Worm (Caenorhabditis elegans) whole organism, midembryonic: ENCODE results near the gene mog-4.
A peak's percentile ranks its signal among the peaks of the same experiment; 100 is the strongest.

ENCODE experiments used
- T22C8.4 ChIP-seq: fragments of 200-800 bp; sonication (Bioruptor generic); IDR thresholded peaks from 2 replicates; pipeline ENCODE4 v1.3.6; 2022; ENCODE audit warnings: missing genetic modification characterization, missing compliant biosample characterization
- cog-1 ChIP-seq: sonication (generic microtip); optimal IDR thresholded peaks from 2 replicates; lab custom pipeline; 2016; ENCODE audit warnings: missing genetic modification characterization, missing compliant biosample characterization
- flt-1 ChIP-seq: fragments of 200-800 bp; sonication (Bioruptor generic); IDR thresholded peaks from 2 replicates; pipeline ENCODE4 v1.3.6; 2022; ENCODE audit warnings: missing genetic modification characterization, missing compliant biosample characterization
- klf-2 ChIP-seq: fragments of 200-800 bp; sonication (Bioruptor generic); conservative IDR thresholded peaks from 2 replicates; pipeline ENCODE4 v1.3.6; 2022; ENCODE audit warnings: missing genetic modification reagents, missing genetic modification characterization, missing compliant biosample characterization
- med-1 ChIP-seq: sonication (generic microtip); optimal IDR thresholded peaks from 2 replicates; lab custom pipeline; 2017; ENCODE audit warnings: missing genetic modification characterization, mild to moderate bottlenecking, missing compliant biosample characterization, antibody characterized with exemption, missing genetic modification reagents; ENCODE audit not compliant: insufficient read depth
- ref-1 ChIP-seq: fragments of 200-800 bp; sonication (Bioruptor generic); conservative IDR thresholded peaks from 2 replicates; pipeline ENCODE4 v1.3.6; 2022; ENCODE audit warnings: missing genetic modification reagents, missing genetic modification characterization, missing compliant biosample characterization
- tab-1 ChIP-seq: fragments of 200-800 bp; sonication (Bioruptor generic); IDR thresholded peaks from 2 replicates; pipeline ENCODE4 v1.3.6; 2022; ENCODE audit warnings: missing genetic modification characterization, missing compliant biosample characterization
- ztf-23 ChIP-seq: fragments of 200-800 bp; sonication (Bioruptor generic); IDR thresholded peaks from 2 replicates; pipeline ENCODE4 v1.3.6; 2022; ENCODE audit warnings: missing genetic modification reagents, missing genetic modification characterization, missing compliant biosample characterization
- ztf-29 ChIP-seq: fragments of 200-800 bp; sonication (Bioruptor generic); IDR thresholded peaks from 2 replicates; pipeline ENCODE4 v1.3.6; 2022; ENCODE audit warnings: missing genetic modification reagents, missing genetic modification characterization, missing compliant biosample characterization

The mog-4 gene

DNA sequence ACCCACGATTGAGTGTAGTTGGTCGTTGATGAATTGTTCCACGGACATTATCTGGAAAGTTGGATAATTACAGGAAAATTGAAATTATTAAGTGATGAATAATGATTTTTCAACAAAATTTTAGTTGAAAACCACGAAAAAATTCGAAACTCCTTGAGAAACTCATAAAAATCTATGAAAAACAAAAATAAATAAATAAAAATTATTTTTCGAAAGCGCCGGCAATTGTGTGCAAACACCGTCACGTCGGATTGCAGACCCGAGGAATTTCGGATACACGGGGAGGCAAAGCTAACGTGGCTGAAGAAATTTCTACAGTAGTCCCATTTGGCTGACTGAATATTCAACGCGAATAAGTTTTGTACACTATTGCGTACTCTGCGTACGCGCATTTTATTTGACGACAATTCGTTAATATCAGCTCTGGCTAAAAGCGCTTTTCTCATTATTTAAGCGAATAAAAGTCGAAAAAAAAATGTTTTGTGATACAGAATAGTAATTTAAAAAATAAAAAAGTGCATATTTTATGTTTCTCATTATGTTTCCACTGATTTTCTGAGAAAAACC is at the start of gene mog-4:
mog-4 (minus strand) TSS at position 51 of the 567 bp plus-strand sequence.
- TF ChIP-seq cog-1 (tag; lab: Kevin White, UChicago) (peak; percentile 61), klf-2 (GFP tag; lab: Robert Waterston, UW) (peak; percentile 79), ztf-23 (GFP tag; lab: Robert Waterston, UW) (peak; percentile 92), flt-1 (GFP tag; lab: Robert Waterston, UW) (peak; percentile 91), ztf-29 (GFP tag; lab: Robert Waterston, UW) (peak; percentile 74)

ce11 chrII:14610492-14611142 is 49.2 kb upstream of the mog-4 start:
- no peak for TF ChIP-seq cog-1 (tag; lab: Kevin White, UChicago)

ce11 chrII:14609297-14609937 is 48.0 kb upstream of the mog-4 start:
- TF ChIP-seq cog-1 (tag; lab: Kevin White, UChicago) (no peak), T22C8.4 (GFP tag; lab: Robert Waterston, UW) (no peak), ztf-23 (GFP tag; lab: Robert Waterston, UW) (no peak), tab-1 (no peak), flt-1 (GFP tag; lab: Robert Waterston, UW) (no peak), ref-1 (no peak), ztf-29 (GFP tag; lab: Robert Waterston, UW) (no peak), klf-2 (GFP tag; lab: Robert Waterston, UW) (no peak), med-1 (no peak)

- no peak for TF ChIP-seq klf-2 (GFP tag; lab: Robert Waterston, UW)
- no peak for TF ChIP-seq ref-1
- TF ChIP-seq med-1, result no peak
- TF ChIP-seq T22C8.4 (GFP tag; lab: Robert Waterston, UW), result no peak
- TF ChIP-seq ztf-29 (GFP tag; lab: Robert Waterston, UW), result no peak
- no peak for TF ChIP-seq flt-1 (GFP tag; lab: Robert Waterston, UW)
- no peak for TF ChIP-seq tab-1
- no peak for TF ChIP-seq cog-1 (tag; lab: Kevin White, UChicago)
Observed at ce11 chrII:14608508-14608907, 47.1 kb upstream of the mog-4 start.

ce11 chrII:14606172-14606571 is 44.8 kb upstream of the mog-4 start, which contains the start of gene arl-3:
arl-3 (plus strand) TSS chrII:14606472.
- TF ChIP-seq med-1, result no peak
- TF ChIP-seq klf-2 (GFP tag; lab: Robert Waterston, UW), result no peak
- no peak for TF ChIP-seq tab-1
- TF ChIP-seq flt-1 (GFP tag; lab: Robert Waterston, UW), result no peak
- TF ChIP-seq ref-1, result no peak
- TF ChIP-seq T22C8.4 (GFP tag; lab: Robert Waterston, UW), result no peak
- TF ChIP-seq ztf-29 (GFP tag; lab: Robert Waterston, UW), result no peak
- TF ChIP-seq ztf-23 (GFP tag; lab: Robert Waterston, UW), result no peak
- TF ChIP-seq cog-1 (tag; lab: Kevin White, UChicago), result no peak

ce11 chrII:14605479-14605878 is 44.1 kb upstream of the mog-4 start, which contains the start of gene F19H8.2:
F19H8.2 (minus strand) TSS chrII:14605869.
- no peak for TF ChIP-seq ref-1
- no peak for TF ChIP-seq med-1
- TF ChIP-seq cog-1 (tag; lab: Kevin White, UChicago), result no peak
- no peak for TF ChIP-seq T22C8.4 (GFP tag; lab: Robert Waterston, UW)
- TF ChIP-seq tab-1, result no peak
- TF ChIP-seq ztf-29 (GFP tag; lab: Robert Waterston, UW), result no peak
- no peak for TF ChIP-seq klf-2 (GFP tag; lab: Robert Waterston, UW)
- TF ChIP-seq ztf-23 (GFP tag; lab: Robert Waterston, UW), result no peak
- TF ChIP-seq flt-1 (GFP tag; lab: Robert Waterston, UW), result no peak

ce11 chrII:14605026-14605425 is 43.6 kb upstream of the mog-4 start:
- TF ChIP-seq ztf-23 (GFP tag; lab: Robert Waterston, UW) (no peak), med-1 (no peak), tab-1 (no peak), T22C8.4 (GFP tag; lab: Robert Waterston, UW) (no peak), ref-1 (no peak), ztf-29 (GFP tag; lab: Robert Waterston, UW) (no peak), cog-1 (tag; lab: Kevin White, UChicago) (no peak), flt-1 (GFP tag; lab: Robert Waterston, UW) (no peak), klf-2 (GFP tag; lab: Robert Waterston, UW) (no peak)

- no peak for TF ChIP-seq klf-2 (GFP tag; lab: Robert Waterston, UW)
- TF ChIP-seq ztf-23 (GFP tag; lab: Robert Waterston, UW), result no peak
- no peak for TF ChIP-seq T22C8.4 (GFP tag; lab: Robert Waterston, UW)
- no peak for TF ChIP-seq ztf-29 (GFP tag; lab: Robert Waterston, UW)
- TF ChIP-seq tab-1, result no peak
- TF ChIP-seq med-1, result no peak
- TF ChIP-seq flt-1 (GFP tag; lab: Robert Waterston, UW), result no peak
- TF ChIP-seq cog-1 (tag; lab: Kevin White, UChicago), result no peak
Observed at ce11 chrII:14604261-14604660, 42.9 kb upstream of the mog-4 start.

DNA sequence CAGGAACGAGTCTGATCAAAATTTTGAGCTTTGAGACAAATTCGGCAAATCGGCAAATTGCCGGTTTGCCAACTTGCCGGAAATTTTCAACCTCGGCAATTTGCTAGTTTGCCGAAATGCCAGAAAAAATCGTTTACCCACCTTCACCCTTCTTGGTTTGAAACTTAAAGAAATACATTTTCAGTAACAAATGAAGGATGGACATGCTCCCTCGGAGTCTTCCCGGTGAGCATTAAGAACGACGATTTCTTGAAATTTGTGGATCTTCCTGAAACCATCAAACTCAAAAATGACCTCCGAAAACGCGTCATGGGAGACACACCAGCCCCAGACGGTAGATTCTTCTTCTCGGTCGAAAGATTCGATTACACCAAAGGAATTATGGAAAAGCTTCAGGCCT is 41.3 kb upstream of the mog-4 start:
- TF ChIP-seq klf-2 (GFP tag; lab: Robert Waterston, UW), result no peak
- no peak for TF ChIP-seq flt-1 (GFP tag; lab: Robert Waterston, UW)
- no peak for TF ChIP-seq T22C8.4 (GFP tag; lab: Robert Waterston, UW)
- no peak for TF ChIP-seq ref-1
- no peak for TF ChIP-seq tab-1
- no peak for TF ChIP-seq ztf-29 (GFP tag; lab: Robert Waterston, UW)
- no peak for TF ChIP-seq med-1
- no peak for TF ChIP-seq cog-1 (tag; lab: Kevin White, UChicago)
- TF ChIP-seq ztf-23 (GFP tag; lab: Robert Waterston, UW), result no peak
